Worm (Caenorhabditis elegans): ENCODE results near the gene Y51A2B.6.

- TF ChIP-seq sox-2 (GFP tag; IDR thresholded peaks at IDR 0.05) = no peak
- no peak for TF ChIP-seq ttx-3 (tag; optimal IDR thresholded peaks at IDR 0.05)
- no peak for TF ChIP-seq zip-5 (tag; optimal IDR thresholded peaks at IDR 0.05)
- TF ChIP-seq ceh-31 (tag; optimal IDR thresholded peaks at IDR 0.05) = no peak
- no peak for TF ChIP-seq ceh-6 (GFP tag; optimal IDR thresholded peaks at IDR 0.05)
- TF ChIP-seq ama-1 (optimal IDR thresholded peaks at IDR 0.05) = no peak
- no peak for TF ChIP-seq ceh-9 (tag; optimal IDR thresholded peaks at IDR 0.05)
- TF ChIP-seq ets-4 (tag; optimal IDR thresholded peaks at IDR 0.05) = no peak
- TF ChIP-seq nhr-11 (tag; optimal IDR thresholded peaks at IDR 0.05) = no peak
- no peak for TF ChIP-seq ceh-34 (tag; optimal IDR thresholded peaks at IDR 0.05)
- no peak for TF ChIP-seq ceh-19 (GFP tag; optimal IDR thresholded peaks at IDR 0.05)
- no peak for TF ChIP-seq sox-4 (tag; optimal IDR thresholded peaks at IDR 0.05)
These were observed 25.8 kb downstream of the Y51A2B.6 start, which contains the start of gene C08E8.6 for ce11 chrV:18368322-18368721.

Measured in whole organism, late embryonic.